Fruit fly (Drosophila melanogaster) whole organism, pupa: ENCODE data around the gene AcCoAS.

Experiments
- CG10348 ChIP-seq: fragments of 200-800 bp; sonication (Bioruptor generic); IDR thresholded peaks from 2 replicates; pipeline ENCODE4 v1.3.6; 2022; ENCODE audit warnings: missing biosample characterization, missing genetic modification characterization
- CG12605 ChIP-seq: fragments of 200-800 bp; sonication (Bioruptor generic); IDR thresholded peaks from 2 replicates; pipeline ENCODE4 v1.3.6; 2022; ENCODE audit warnings: missing biosample characterization, missing genetic modification characterization
- CG13204 ChIP-seq: fragments of 200-800 bp; sonication (Bioruptor generic); optimal IDR thresholded peaks from 2 replicates; lab custom pipeline; 2018; ENCODE audit warnings: missing biosample characterization, mild to moderate bottlenecking, missing genetic modification characterization, moderate library complexity
- CG14655 ChIP-seq: fragments of 200-800 bp; sonication (Bioruptor generic); optimal IDR thresholded peaks from 3 replicates; lab custom pipeline; 2017; ENCODE audit warnings: mild to moderate bottlenecking, missing biosample characterization, missing genetic modification reagents, missing genetic modification characterization
- CG15710 ChIP-seq: fragments of 200-800 bp; sonication (Bioruptor generic); optimal IDR thresholded peaks from 2 replicates; lab custom pipeline; 2018; ENCODE audit warnings: missing biosample characterization, mild to moderate bottlenecking, missing genetic modification characterization, moderate library complexity
- CG17806 ChIP-seq: fragments of 200-800 bp; sonication (Bioruptor generic); optimal IDR thresholded peaks from 2 replicates; lab custom pipeline; 2018; ENCODE audit warnings: missing biosample characterization, mild to moderate bottlenecking, missing genetic modification characterization, moderate library complexity
- CG32121 ChIP-seq: fragments of 200-800 bp; sonication (Bioruptor generic); IDR thresholded peaks from 2 replicates; pipeline ENCODE4 v1.3.6; 2022; ENCODE audit warnings: missing biosample characterization, missing genetic modification characterization
- CG34367 ChIP-seq: fragments of 200-800 bp; sonication (Bioruptor generic); optimal IDR thresholded peaks from 2 replicates; lab custom pipeline; 2018; ENCODE audit warnings: missing biosample characterization, mild to moderate bottlenecking, missing genetic modification characterization
- CG4496 ChIP-seq: fragments of 200-800 bp; sonication (Bioruptor generic); IDR thresholded peaks from 3 replicates; pipeline ENCODE4 v1.3.6; 2022; ENCODE audit warnings: missing biosample characterization, missing genetic modification characterization
- CG8159 ChIP-seq: fragments of 200-800 bp; sonication (Bioruptor generic); optimal IDR thresholded peaks from 3 replicates; lab custom pipeline; 2018; ENCODE audit warnings: missing biosample characterization, mild to moderate bottlenecking, missing genetic modification characterization, moderate library complexity
- CG8301 ChIP-seq: fragments of 200-800 bp; sonication (Bioruptor generic); optimal IDR thresholded peaks from 2 replicates; lab custom pipeline; 2018; ENCODE audit warnings: missing biosample characterization, mild to moderate bottlenecking, missing genetic modification characterization
- CG9948 ChIP-seq: fragments of 200-800 bp; sonication (Bioruptor generic); optimal IDR thresholded peaks from 2 replicates; lab custom pipeline; 2018; ENCODE audit warnings: missing biosample characterization, mild to moderate bottlenecking, missing genetic modification characterization, moderate library complexity
- D1 ChIP-seq: fragments of 200-800 bp; sonication (Bioruptor generic); optimal IDR thresholded peaks from 2 replicates; lab custom pipeline; 2018; ENCODE audit warnings: missing biosample characterization, mild to moderate bottlenecking, missing genetic modification characterization, moderate library complexity
- EcR ChIP-seq: fragments of 200-800 bp; sonication (Bioruptor generic); optimal IDR thresholded peaks from 3 replicates; lab custom pipeline; 2019; ENCODE audit warnings: missing biosample characterization, missing genetic modification characterization, mild to moderate bottlenecking, moderate library complexity, missing genetic modification reagents
- Ets98B ChIP-seq: fragments of 200-800 bp; sonication (Bioruptor generic); IDR thresholded peaks from 2 replicates; pipeline ENCODE4 v1.3.6; 2022; ENCODE audit warnings: missing biosample characterization, missing genetic modification characterization
- Pif1A ChIP-seq: fragments of 200-800 bp; sonication (Bioruptor generic); optimal IDR thresholded peaks from 3 replicates; lab custom pipeline; 2016; ENCODE audit warnings: missing biosample characterization, missing genetic modification characterization
- Pif1B ChIP-seq: fragments of 200-800 bp; sonication (Bioruptor generic); optimal IDR thresholded peaks from 3 replicates; lab custom pipeline; 2016; ENCODE audit warnings: missing biosample characterization, missing genetic modification characterization
- Snoo ChIP-seq: fragments of 200-800 bp; sonication (Bioruptor generic); optimal IDR thresholded peaks from 3 replicates; lab custom pipeline; 2017; ENCODE audit warnings: missing biosample characterization, mild to moderate bottlenecking, missing genetic modification characterization, inconsistent platforms
- fd96Ca ChIP-seq: fragments of 200-800 bp; sonication (Bioruptor generic); IDR thresholded peaks from 3 replicates; pipeline ENCODE4 v1.3.6; 2022; ENCODE audit warnings: missing biosample characterization, missing genetic modification characterization
- gl ChIP-seq: fragments of 200-800 bp; sonication (Bioruptor generic); optimal IDR thresholded peaks from 2 replicates; lab custom pipeline; 2018; ENCODE audit warnings: missing biosample characterization, mild to moderate bottlenecking, missing genetic modification characterization
- rn ChIP-seq: fragments of 200-800 bp; sonication (Bioruptor generic); IDR thresholded peaks from 2 replicates; pipeline ENCODE4 v1.3.6; 2022; ENCODE audit warnings: missing biosample characterization, missing genetic modification characterization

Gene AcCoAS

DNA sequence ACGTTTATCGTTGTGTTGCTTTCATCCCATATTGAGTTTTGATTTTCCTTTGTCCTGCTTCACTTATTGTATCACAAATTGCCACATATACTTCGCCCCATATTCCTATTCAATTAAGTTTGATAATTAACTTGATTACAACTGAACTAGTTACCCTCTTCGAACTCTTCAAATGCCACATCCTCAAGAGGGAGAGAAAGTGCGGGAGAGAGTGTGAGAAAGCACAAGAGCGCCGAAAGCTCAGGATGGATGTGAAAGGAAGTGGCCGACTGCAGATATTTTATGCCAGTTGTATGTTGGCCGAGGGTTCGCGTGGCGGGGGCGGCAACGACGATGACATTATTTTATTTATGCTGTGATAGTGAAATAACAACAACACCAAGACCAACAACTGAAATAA lies 38.4 kb upstream of the AcCoAS start, which contains the start of gene Rab26:
Gene Rab26 (plus strand): TSS at position 301 of the 400 bp plus-strand sequence.
- TF ChIP-seq EcR (GFP tag; lab: Kevin White, UChicago) (no peak), CG8301 (tag; lab: Kevin White, UChicago) (no peak), Ets98B (no peak), Snoo (no peak), CG10348 (GFP tag; lab: Robert Waterston, UW) (no peak), CG8159 (tag; lab: Kevin White, UChicago) (no peak), CG34367 (tag; lab: Kevin White, UChicago) (no peak), CG15710 (tag; lab: Kevin White, UChicago) (no peak), Pif1B (GFP tag; lab: Kevin White, UChicago) (no peak), CG14655 (GFP tag; lab: Kevin White, UChicago) (no peak), CG13204 (GFP tag; lab: Kevin White, UChicago) (no peak)

DNA sequence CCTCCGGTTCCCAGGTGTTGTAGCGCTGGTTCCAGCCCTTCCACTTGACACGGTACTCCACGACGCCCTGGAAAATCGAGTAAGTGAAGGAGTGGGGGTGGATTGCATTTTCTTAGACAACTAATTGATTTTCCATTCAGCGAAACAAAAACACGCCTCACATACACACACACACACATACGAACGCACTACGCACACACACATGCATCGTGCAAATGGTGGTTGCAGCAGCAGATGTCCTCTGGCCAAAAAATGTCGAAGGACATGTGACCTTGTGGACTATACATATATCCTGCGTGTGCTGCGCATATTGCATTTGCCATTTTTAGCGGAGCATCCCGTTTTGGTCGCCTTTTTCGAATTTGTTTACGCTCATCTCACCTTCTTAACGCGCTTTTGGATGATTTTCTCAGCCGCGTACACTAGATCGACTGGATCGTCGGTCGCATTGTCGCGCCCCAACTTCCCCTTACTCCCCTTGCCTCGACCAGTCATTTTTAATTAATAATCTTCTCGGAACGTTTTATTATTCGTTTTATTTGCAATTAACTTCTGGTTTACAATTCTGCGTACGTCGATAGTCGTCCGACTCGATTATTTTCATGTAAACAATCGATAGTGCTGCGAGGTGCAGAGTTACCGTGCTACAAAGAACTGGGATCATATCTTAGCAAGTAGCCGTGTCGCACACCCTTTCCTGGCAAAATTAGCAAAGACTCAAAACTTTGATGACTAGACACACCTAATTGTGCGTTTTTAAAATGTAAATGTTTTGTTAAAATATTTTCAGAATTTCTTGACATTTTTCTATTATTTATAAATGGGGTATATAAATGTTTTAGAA lies 37.6 kb upstream of the AcCoAS start, which contains the start of gene Pc:
Gene Pc (minus strand): TSS at position 605 of the 844 bp plus-strand sequence.
- no peak for TF ChIP-seq CG10348 (GFP tag; lab: Robert Waterston, UW)
- TF ChIP-seq fd96Ca (GFP tag; lab: Robert Waterston, UW), result no peak
- TF ChIP-seq CG8159 (tag; lab: Kevin White, UChicago), result peak; percentile 1
- TF ChIP-seq D1, result peak; percentile 66

dm6 chr3L:21304400-21304799 lies 24.4 kb upstream of the AcCoAS start, which contains the start of the genes CG11309 and CG7632:
Gene CG11309, minus strand, starts transcription at chr3L:21304658.
Gene CG7632, plus strand, starts transcription at chr3L:21304697.
- TF ChIP-seq Pif1A (GFP tag; lab: Kevin White, UChicago) (peak; percentile 100), CG8159 (tag; lab: Kevin White, UChicago) (peak; percentile 100), CG34367 (tag; lab: Kevin White, UChicago) (peak; percentile 100), D1 (peak; percentile 99), rn (peak; percentile 96), CG15710 (tag; lab: Kevin White, UChicago) (peak; percentile 100), CG12605 (GFP tag; lab: Robert Waterston, UW) (peak; percentile 100), Snoo (peak; percentile 99), CG32121 (GFP tag; lab: Robert Waterston, UW) (peak; percentile 99), CG4496 (GFP tag; lab: Robert Waterston, UW) (peak; percentile 99), gl (tag; lab: Kevin White, UChicago) (peak; percentile 99), CG8301 (tag; lab: Kevin White, UChicago) (peak; percentile 99), fd96Ca (GFP tag; lab: Robert Waterston, UW) (peak; percentile 97), CG13204 (GFP tag; lab: Kevin White, UChicago) (peak; percentile 99), CG9948 (tag; lab: Kevin White, UChicago) (peak; percentile 99), CG17806 (tag; lab: Kevin White, UChicago) (peak; percentile 100), EcR (GFP tag; lab: Kevin White, UChicago) (peak; percentile 87), CG10348 (GFP tag; lab: Robert Waterston, UW) (peak; percentile 71; the same call in 1 of the 2 replicates), CG14655 (GFP tag; lab: Kevin White, UChicago) (peak; percentile 99), Ets98B (peak; percentile 99), Pif1B (GFP tag; lab: Kevin White, UChicago) (peak; percentile 99)
- TF ChIP-seq, all 21 proteins: peak for 21

DNA sequence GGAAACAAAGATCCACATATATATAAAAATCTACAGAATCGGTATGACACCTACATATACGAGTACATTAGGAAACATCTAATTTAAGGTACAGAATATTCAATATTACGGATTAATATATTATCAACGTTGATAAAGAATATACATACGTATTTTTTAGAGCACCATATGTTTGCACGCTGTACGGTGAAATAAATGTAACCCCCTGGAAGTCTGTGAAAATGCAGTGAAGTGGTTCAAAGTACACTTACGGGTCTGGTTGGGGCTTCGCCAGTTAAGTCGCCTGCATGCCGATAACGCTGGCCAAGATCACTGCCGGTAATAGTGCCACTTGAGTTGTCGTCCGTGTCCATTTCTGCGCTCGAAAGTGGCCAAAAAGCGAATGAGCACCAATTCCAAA lies 23.6 kb upstream of the AcCoAS start:
- TF ChIP-seq fd96Ca (GFP tag; lab: Robert Waterston, UW), result no peak
- no peak for TF ChIP-seq CG13204 (GFP tag; lab: Kevin White, UChicago)
- TF ChIP-seq EcR (GFP tag; lab: Kevin White, UChicago), result no peak
- TF ChIP-seq CG17806 (tag; lab: Kevin White, UChicago), result no peak
- TF ChIP-seq D1, result no peak
- no peak for TF ChIP-seq CG34367 (tag; lab: Kevin White, UChicago)
- no peak for TF ChIP-seq CG12605 (GFP tag; lab: Robert Waterston, UW)

DNA sequence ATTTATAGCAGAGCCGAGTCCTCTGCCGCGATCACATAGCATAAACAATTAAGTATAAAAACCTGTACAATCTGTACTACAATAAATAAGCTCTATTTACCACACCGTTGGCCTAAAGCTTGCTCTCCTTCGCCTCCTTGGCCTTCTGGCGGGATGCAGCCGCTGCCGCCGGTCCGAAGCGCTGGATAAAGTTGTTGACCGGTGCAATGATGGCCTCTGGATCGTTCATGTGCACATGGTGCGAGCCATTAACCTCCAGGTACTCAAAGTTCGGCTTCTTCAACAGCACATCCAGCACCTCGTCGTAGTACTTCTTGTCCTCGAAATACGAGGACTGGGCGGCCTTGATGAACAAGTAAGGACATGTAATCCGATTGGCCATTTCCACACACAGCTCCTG lies 22.4 kb upstream of the AcCoAS start:
- TF ChIP-seq CG13204 (GFP tag; lab: Kevin White, UChicago), result peak; percentile 9
- TF ChIP-seq CG9948 (tag; lab: Kevin White, UChicago), result no peak
- peak; percentile 96 for TF ChIP-seq EcR (GFP tag; lab: Kevin White, UChicago)

DNA sequence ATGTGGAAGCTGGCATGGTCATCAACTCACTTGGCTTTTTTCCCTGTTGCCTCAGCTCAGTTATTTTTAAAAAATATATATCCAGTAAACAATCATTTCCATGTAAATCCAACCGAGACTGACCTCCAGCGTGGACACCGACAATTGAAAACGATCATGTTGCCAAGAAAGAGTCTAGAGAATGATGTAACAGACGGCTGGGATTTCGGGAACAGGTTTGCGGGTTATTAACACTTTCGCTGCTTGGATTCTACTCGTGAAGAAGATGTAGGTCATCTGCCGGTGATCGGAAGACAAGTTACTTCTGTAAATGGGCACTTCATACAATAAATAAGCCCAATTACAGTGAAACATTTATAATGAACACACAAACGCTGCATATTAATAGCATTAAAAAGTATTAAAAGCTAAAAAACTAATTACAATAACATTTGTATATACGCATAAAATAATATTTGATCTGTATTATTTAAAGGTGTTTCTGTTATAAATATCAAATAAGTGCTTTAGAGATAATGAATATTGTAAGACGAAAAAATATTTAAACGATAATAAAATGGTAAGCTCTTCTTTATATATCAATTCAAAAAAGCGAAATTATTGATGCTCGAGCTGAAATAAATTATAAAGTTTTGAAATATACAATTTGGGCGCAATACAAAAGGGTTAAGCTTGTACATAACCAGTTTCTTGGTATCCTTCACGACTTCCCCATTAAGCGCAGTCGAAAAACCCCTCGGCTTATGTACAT lies 21.9 kb upstream of the AcCoAS start:
- TF ChIP-seq EcR (GFP tag; lab: Kevin White, UChicago), result peak; percentile 91
- no peak for TF ChIP-seq CG32121 (GFP tag; lab: Robert Waterston, UW)
- TF ChIP-seq CG9948 (tag; lab: Kevin White, UChicago), result peak; percentile 8
- peak; percentile 67 for TF ChIP-seq CG8159 (tag; lab: Kevin White, UChicago)
- TF ChIP-seq CG15710 (tag; lab: Kevin White, UChicago), result peak; percentile 51
- TF ChIP-seq CG4496 (GFP tag; lab: Robert Waterston, UW), result no peak
- TF ChIP-seq D1, result no peak
- no peak for TF ChIP-seq CG14655 (GFP tag; lab: Kevin White, UChicago)
- no peak for TF ChIP-seq CG10348 (GFP tag; lab: Robert Waterston, UW)
- TF ChIP-seq CG17806 (tag; lab: Kevin White, UChicago), result no peak
- no peak for TF ChIP-seq fd96Ca (GFP tag; lab: Robert Waterston, UW)
- no peak for TF ChIP-seq Pif1B (GFP tag; lab: Kevin White, UChicago)
- no peak for TF ChIP-seq Snoo
- TF ChIP-seq CG13204 (GFP tag; lab: Kevin White, UChicago), result no peak
- TF ChIP-seq CG34367 (tag; lab: Kevin White, UChicago), result no peak
- no peak for TF ChIP-seq Pif1A (GFP tag; lab: Kevin White, UChicago)
- no peak for TF ChIP-seq Ets98B
- no peak for TF ChIP-seq CG8301 (tag; lab: Kevin White, UChicago)
- TF ChIP-seq gl (tag; lab: Kevin White, UChicago), result no peak
- no peak for TF ChIP-seq rn
